Worm (Caenorhabditis elegans) whole organism, L3 larva: Measurements from ENCODE around the gene paqr-3.

Experiments used
- aly-2 ChIP-seq: fragments of 150-350 bp; optimal IDR thresholded peaks from 2 replicates; lab custom pipeline; 2014; ENCODE audit warnings: missing biosample characterization, missing genetic modification characterization
- nhr-11 ChIP-seq: fragments of 150-350 bp; optimal IDR thresholded peaks from 2 replicates; lab custom pipeline; 2014; ENCODE audit warnings: missing biosample characterization, missing genetic modification characterization
- nhr-237 ChIP-seq: fragments of 150-350 bp; optimal IDR thresholded peaks from 2 replicates; lab custom pipeline; 2014; ENCODE audit warnings: missing biosample characterization, missing genetic modification characterization

DNA sequence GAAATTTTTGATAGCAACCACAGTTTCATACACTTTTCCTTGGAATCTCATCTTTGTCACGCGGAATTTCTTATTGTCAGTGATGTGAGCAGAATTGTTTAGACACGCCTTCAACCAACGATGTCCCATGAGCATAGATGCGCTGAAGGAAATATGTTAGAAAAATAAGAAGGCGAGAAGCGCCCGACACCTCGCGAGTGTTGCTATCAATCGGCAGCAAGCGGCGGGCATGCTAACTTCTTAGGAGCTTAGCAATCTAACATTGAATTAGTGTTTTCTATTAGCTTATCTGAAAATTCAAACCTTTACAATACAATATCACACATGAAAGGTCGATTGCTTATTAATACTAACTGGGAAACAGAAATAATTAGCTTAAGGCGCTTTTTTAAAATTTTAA, 47.7 kb downstream of the paqr-3 start:
- TF ChIP-seq aly-2 (tag; lab: Kevin White, UChicago): no peak
- TF ChIP-seq nhr-237 (tag; lab: Kevin White, UChicago): no peak
- no peak for TF ChIP-seq nhr-11 (tag; lab: Kevin White, UChicago)
